Fruit fly (Drosophila melanogaster): Measurements from ENCODE around the gene bbx.
A peak's percentile ranks its signal among the peaks of the same experiment; 100 is the strongest.

bbx gene

DNA sequence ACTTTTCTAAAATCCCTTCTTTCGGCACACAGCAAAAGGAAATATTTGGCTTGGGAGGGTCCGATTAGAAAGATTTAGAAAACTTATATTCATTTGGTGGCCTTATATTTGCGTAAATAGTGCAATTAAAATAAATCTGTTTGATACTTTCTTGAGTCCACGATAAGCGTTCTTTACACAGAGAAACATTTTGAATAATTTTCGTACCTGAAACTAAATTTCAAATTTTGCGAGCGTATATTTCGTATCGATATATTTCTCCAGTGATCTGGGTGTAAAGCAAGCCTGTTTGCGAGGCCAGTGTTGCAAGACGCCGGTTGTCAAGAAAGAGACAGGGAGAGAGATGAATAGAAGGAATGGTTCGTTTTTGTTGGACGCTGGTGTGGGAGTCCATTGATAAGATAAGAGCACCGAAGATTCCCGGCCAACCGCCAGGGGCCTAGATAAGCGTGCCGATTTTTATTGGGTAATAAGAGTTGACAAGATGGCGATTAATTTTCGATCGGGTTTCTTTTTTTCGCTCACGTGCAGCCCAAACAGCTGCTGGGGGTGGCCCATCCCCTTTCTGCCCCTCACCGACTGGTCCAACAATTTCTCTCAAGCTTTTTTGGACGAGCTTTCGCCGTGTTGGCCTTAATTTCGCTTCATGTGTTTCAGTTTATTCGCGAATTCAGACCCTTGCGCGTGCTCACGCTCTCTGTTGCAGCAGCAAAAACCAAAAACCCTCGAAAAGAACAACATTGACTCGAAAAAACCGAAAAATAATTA lies 11.0 kb downstream of the bbx start, which contains the start of gene slgA:
TSS of gene slgA (plus strand) at position 344 of the 768 bp plus-strand sequence.
- TF ChIP-seq Sox102F (GFP tag; optimal IDR thresholded peaks at IDR 0.05): no peak
- no peak for TF ChIP-seq fd85E (GFP tag; optimal IDR thresholded peaks at IDR 0.05)
- TF ChIP-seq Lpt (GFP tag; optimal IDR thresholded peaks at IDR 0.05): no peak
- no peak for TF ChIP-seq spab (GFP tag; optimal IDR thresholded peaks at IDR 0.05)
- no peak for TF ChIP-seq Gug (GFP tag; IDR thresholded peaks at IDR 0.05)
- TF ChIP-seq CG15336 (GFP tag; IDR thresholded peaks at IDR 0.05): peak; percentile 6; the same call in 1 of the 2 replicates
- peak; percentile 43 for TF ChIP-seq cyc (GFP tag; optimal IDR thresholded peaks at IDR 0.05)
- peak; percentile 39 for TF ChIP-seq topi (GFP tag; optimal IDR thresholded peaks at IDR 0.05)
- no peak for TF ChIP-seq salr (GFP tag; optimal IDR thresholded peaks at IDR 0.05)
- TF ChIP-seq Hr38 (GFP tag; optimal IDR thresholded peaks at IDR 0.05): no peak
- no peak for TF ChIP-seq acj6 (GFP tag; optimal IDR thresholded peaks at IDR 0.05)
- no peak for TF ChIP-seq net (GFP tag; optimal IDR thresholded peaks at IDR 0.05)
- peak; percentile 9 for TF ChIP-seq Eip75B (GFP tag; optimal IDR thresholded peaks at IDR 0.05)
- TF ChIP-seq dsx (GFP tag; optimal IDR thresholded peaks at IDR 0.05; ENCODE audit: poor library complexity, severe bottlenecking): no peak
- TF ChIP-seq dac (GFP tag; optimal IDR thresholded peaks at IDR 0.05): no peak
- TF ChIP-seq CG31627 (GFP tag; optimal IDR thresholded peaks at IDR 0.05): peak; percentile 45
- TF ChIP-seq CG4318 (GFP tag; optimal IDR thresholded peaks at IDR 0.05): no peak
- TF ChIP-seq CG6163 (GFP tag; IDR thresholded peaks at IDR 0.05): no peak
- TF ChIP-seq pdm3 (GFP tag; optimal IDR thresholded peaks at IDR 0.05): no peak
- peak; percentile 31 for TF ChIP-seq lz (GFP tag; optimal IDR thresholded peaks at IDR 0.05)
- peak; percentile 1 for TF ChIP-seq Eip78C (GFP tag)
- peak; percentile 14 for TF ChIP-seq esn (GFP tag; optimal IDR thresholded peaks at IDR 0.05)
- TF ChIP-seq CG1621 (tag; optimal IDR thresholded peaks at IDR 0.05): no peak
- TF ChIP-seq CG3919 (GFP tag; optimal IDR thresholded peaks at IDR 0.05): peak; percentile 7
- TF ChIP-seq fkh (GFP tag; optimal IDR thresholded peaks at IDR 0.05): no peak
- no peak for TF ChIP-seq Blimp-1 (GFP tag; optimal IDR thresholded peaks at IDR 0.05)
- TF ChIP-seq CG3032 (tag; optimal IDR thresholded peaks at IDR 0.05): no peak
- peak; percentile 29 for TF ChIP-seq Met (GFP tag; optimal IDR thresholded peaks at IDR 0.05)
- TF ChIP-seq CG8632 (GFP tag; optimal IDR thresholded peaks at IDR 0.05): no peak
- peak; percentile 23 for TF ChIP-seq CG6854 (GFP tag; optimal IDR thresholded peaks at IDR 0.05)
- TF ChIP-seq Ets21C (GFP tag; optimal IDR thresholded peaks at IDR 0.05): no peak
- no peak for TF ChIP-seq Ets96B (tag; optimal IDR thresholded peaks at IDR 0.05)
- no peak for TF ChIP-seq CG32006 (GFP tag; optimal IDR thresholded peaks at IDR 0.05)
- peak; percentile 8 for TF ChIP-seq CG11902 (GFP tag; optimal IDR thresholded peaks at IDR 0.05)
- TF ChIP-seq Sox15 (GFP tag; optimal IDR thresholded peaks at IDR 0.05): no peak
- no peak for TF ChIP-seq CG16779 (tag; optimal IDR thresholded peaks at IDR 0.05)
- TF ChIP-seq CG10631 (GFP tag; optimal IDR thresholded peaks at IDR 0.05): peak; percentile 26
- TF ChIP-seq Hr39 (GFP tag; optimal IDR thresholded peaks at IDR 0.05): peak; percentile 36
- TF ChIP-seq CG34406 (GFP tag; optimal IDR thresholded peaks at IDR 0.05): no peak
- no peak for TF ChIP-seq CG11294 (GFP tag; IDR thresholded peaks at IDR 0.05)
- peak; percentile 40 for TF ChIP-seq Sox14 (GFP tag; optimal IDR thresholded peaks at IDR 0.05)
- TF ChIP-seq OdsH (GFP tag; optimal IDR thresholded peaks at IDR 0.05): no peak
- TF ChIP-seq CG8119 (GFP tag; IDR thresholded peaks at IDR 0.05): no peak
- TF ChIP-seq CG11762 (GFP tag; optimal IDR thresholded peaks at IDR 0.05; ENCODE audit: insufficient read depth): no peak
- no peak for TF ChIP-seq ss (GFP tag; optimal IDR thresholded peaks at IDR 0.05)
- peak; percentile 33 for TF ChIP-seq CG7368 (GFP tag; optimal IDR thresholded peaks at IDR 0.05)
- no peak for TF ChIP-seq achi (GFP tag; optimal IDR thresholded peaks at IDR 0.05)
- TF ChIP-seq svp (GFP tag): no peak
- TF ChIP-seq Hr4 (GFP tag; optimal IDR thresholded peaks at IDR 0.05): no peak
- peak; percentile 4 for TF ChIP-seq CG10669 (GFP tag; optimal IDR thresholded peaks at IDR 0.05)
- TF ChIP-seq CG6276 (GFP tag; optimal IDR thresholded peaks at IDR 0.05): no peak
